Worm (Caenorhabditis elegans) whole organism, young adult: ENCODE results near the gene ndx-3.
A peak's percentile ranks its signal among the peaks of the same experiment; 100 is the strongest.

Experiments used
- B0019.2 ChIP-seq: fragments of 200-800 bp; sonication (Bioruptor generic); conservative IDR thresholded peaks from 2 replicates; pipeline ENCODE4 v1.3.6; 2022; ENCODE audit warnings: missing genetic modification reagents, missing genetic modification characterization, missing compliant biosample characterization
- B0261.1 ChIP-seq: sonication (generic microtip); optimal IDR thresholded peaks from 2 replicates; lab custom pipeline; 2016; ENCODE audit warnings: mild to moderate bottlenecking, missing genetic modification characterization, moderate library complexity, missing compliant biosample characterization
- C17E4.6 ChIP-seq: fragments of 200-800 bp; sonication (Bioruptor generic); IDR thresholded peaks from 2 replicates; pipeline ENCODE4 v1.3.6; 2022; ENCODE audit warnings: missing genetic modification reagents, missing genetic modification characterization, missing compliant biosample characterization
- F22D6.2 ChIP-seq: sonication (generic microtip); optimal IDR thresholded peaks from 2 replicates; lab custom pipeline; 2016; ENCODE audit warnings: mild to moderate bottlenecking, missing genetic modification characterization, missing compliant biosample characterization
- F52B5.7 ChIP-seq: sonication (generic microtip); optimal IDR thresholded peaks from 2 replicates; lab custom pipeline; 2016; ENCODE audit warnings: mild to moderate bottlenecking, missing genetic modification characterization, missing compliant biosample characterization
- F57A8.1 ChIP-seq: fragments of 200-800 bp; sonication (Bioruptor generic); optimal IDR thresholded peaks from 2 replicates; lab custom pipeline; 2018; ENCODE audit warnings: mild to moderate bottlenecking, missing genetic modification characterization, moderate library complexity, missing compliant biosample characterization
- F57C9.4 ChIP-seq: sonication (generic microtip); optimal IDR thresholded peaks from 2 replicates; lab custom pipeline; 2017; ENCODE audit warnings: mild to moderate bottlenecking, missing genetic modification characterization, missing compliant biosample characterization
- K11D2.4 ChIP-seq: fragments of 200-800 bp; sonication (Bioruptor generic); IDR thresholded peaks from 2 replicates; pipeline ENCODE4 v1.3.6; 2022; ENCODE audit warnings: missing genetic modification reagents, missing genetic modification characterization, missing compliant biosample characterization
- K12H6.12 ChIP-seq: fragments of 200-800 bp; sonication (Bioruptor generic); optimal IDR thresholded peaks from 2 replicates; lab custom pipeline; 2018; ENCODE audit warnings: mild to moderate bottlenecking, missing genetic modification characterization, missing compliant biosample characterization
- Y53F4B.3 ChIP-seq: fragments of 200-800 bp; sonication (Bioruptor generic); IDR thresholded peaks from 2 replicates; pipeline ENCODE4 v1.3.6; 2022; ENCODE audit warnings: missing genetic modification reagents, missing genetic modification characterization, missing compliant biosample characterization
- Y67H2A.10 ChIP-seq: fragments of 200-800 bp; sonication (Bioruptor generic); conservative IDR thresholded peaks from 2 replicates; pipeline ENCODE4 v1.3.6; 2022; ENCODE audit warnings: missing genetic modification reagents, missing genetic modification characterization, missing compliant biosample characterization
- Y79H2A.3 ChIP-seq: fragments of 200-800 bp; sonication (Bioruptor generic); conservative IDR thresholded peaks from 2 replicates; pipeline ENCODE4 v1.3.6; 2022; ENCODE audit warnings: missing genetic modification reagents, missing genetic modification characterization, missing compliant biosample characterization
- athp-1 ChIP-seq: sonication (generic microtip); optimal IDR thresholded peaks from 2 replicates; lab custom pipeline; 2017; ENCODE audit warnings: mild to moderate bottlenecking, missing genetic modification characterization, missing compliant biosample characterization
- cebp-1 ChIP-seq, 2 experiments: fragments of 200-800 bp in 1 of 2; sonication (Bioruptor generic) in 1 of 2; sonication (generic microtip) in 1 of 2; IDR thresholded peaks in 1 of 2; optimal IDR thresholded peaks in 1 of 2; 2 replicates each; pipeline versions ENCODE4 v1.3.6 to Lab custom; 2017 to 2022; ENCODE audit warnings: missing compliant biosample characterization in 2 of 2, missing genetic modification characterization in 2 of 2, mild to moderate bottlenecking in 1 of 2, missing genetic modification reagents in 1 of 2, moderate library complexity in 1 of 2
- ceh-27 ChIP-seq: fragments of 200-800 bp; sonication (Bioruptor generic); optimal IDR thresholded peaks from 2 replicates; lab custom pipeline; 2018; ENCODE audit warnings: mild to moderate bottlenecking, missing genetic modification characterization, moderate library complexity, missing compliant biosample characterization
- chd-7 ChIP-seq: sonication (generic microtip); optimal IDR thresholded peaks from 2 replicates; lab custom pipeline; 2016; ENCODE audit warnings: mild to moderate bottlenecking, missing genetic modification characterization, moderate library complexity, missing compliant biosample characterization
- die-1 ChIP-seq: sonication (generic microtip); optimal IDR thresholded peaks from 2 replicates; lab custom pipeline; 2016; ENCODE audit warnings: missing genotype, mild to moderate bottlenecking, missing genetic modification characterization, missing compliant biosample characterization
- dox-1 ChIP-seq: fragments of 200-800 bp; sonication (Bioruptor generic); IDR thresholded peaks from 2 replicates; pipeline ENCODE4 v1.3.6; 2022; ENCODE audit warnings: missing genetic modification reagents, missing genetic modification characterization, missing compliant biosample characterization
- dpl-1 ChIP-seq: fragments of 150-350 bp; optimal IDR thresholded peaks from 2 replicates; lab custom pipeline; 2014; ENCODE audit warnings: missing biosample characterization, missing genetic modification reagents, missing genetic modification characterization
- efl-1 ChIP-seq: fragments of 150-350 bp; optimal IDR thresholded peaks from 2 replicates; lab custom pipeline; 2014; ENCODE audit warnings: missing biosample characterization, missing genetic modification reagents, missing genetic modification characterization
- egl-44 ChIP-seq: fragments of 200-800 bp; sonication (Bioruptor generic); IDR thresholded peaks from 2 replicates; pipeline ENCODE4 v1.3.6; 2022; ENCODE audit warnings: missing genetic modification reagents, missing genetic modification characterization, missing compliant biosample characterization
- ekl-4 ChIP-seq: fragments of 200-800 bp; sonication (Bioruptor generic); IDR thresholded peaks from 2 replicates; pipeline ENCODE4 v1.3.6; 2022; ENCODE audit warnings: missing genetic modification reagents, missing genetic modification characterization, missing compliant biosample characterization
- gei-17 ChIP-seq: fragments of 200-800 bp; sonication (Bioruptor generic); optimal IDR thresholded peaks from 2 replicates; lab custom pipeline; 2018; ENCODE audit warnings: mild to moderate bottlenecking, missing genetic modification characterization, missing compliant biosample characterization
- hlh-26 ChIP-seq: fragments of 200-800 bp; sonication (Bioruptor generic); conservative IDR thresholded peaks from 2 replicates; pipeline ENCODE4 v1.3.6; 2022; ENCODE audit warnings: missing genetic modification reagents, missing genetic modification characterization, missing compliant biosample characterization
- hmg-1.2 ChIP-seq: fragments of 200-800 bp; sonication (Bioruptor generic); IDR thresholded peaks from 2 replicates; pipeline ENCODE4 v1.3.6; 2022; ENCODE audit warnings: missing genetic modification reagents, missing genetic modification characterization, missing compliant biosample characterization
- lag-1 ChIP-seq: fragments of 200-800 bp; sonication (Bioruptor generic); IDR thresholded peaks from 2 replicates; pipeline ENCODE4 v1.3.6; 2022; ENCODE audit warnings: missing genetic modification reagents, missing genetic modification characterization, missing compliant biosample characterization
- let-526 ChIP-seq: fragments of 200-800 bp; sonication (Bioruptor generic); IDR thresholded peaks from 2 replicates; pipeline ENCODE4 v1.3.6; 2022; ENCODE audit warnings: missing genetic modification reagents, missing genetic modification characterization, missing compliant biosample characterization
- lin-40 ChIP-seq: sonication (generic microtip); optimal IDR thresholded peaks from 2 replicates; lab custom pipeline; 2016; ENCODE audit warnings: missing genetic modification characterization, mild to moderate bottlenecking, missing compliant biosample characterization, missing genotype, missing genetic modification reagents
- lsl-1 ChIP-seq: fragments of 200-800 bp; sonication (Bioruptor generic); optimal IDR thresholded peaks from 2 replicates; lab custom pipeline; 2018; ENCODE audit warnings: mild to moderate bottlenecking, missing genetic modification characterization, moderate library complexity, missing compliant biosample characterization
- madf-10 ChIP-seq: sonication (generic microtip); optimal IDR thresholded peaks from 2 replicates; lab custom pipeline; 2016; ENCODE audit warnings: mild to moderate bottlenecking, missing genetic modification characterization, missing compliant biosample characterization
- mcd-1 ChIP-seq: fragments of 200-800 bp; sonication (Bioruptor generic); IDR thresholded peaks from 2 replicates; pipeline ENCODE4 v1.3.6; 2022; ENCODE audit warnings: missing genetic modification reagents, missing genetic modification characterization, missing compliant biosample characterization
- mel-28 ChIP-seq: sonication (generic microtip); optimal IDR thresholded peaks from 2 replicates; lab custom pipeline; 2016; ENCODE audit warnings: borderline replicate concordance, mild to moderate bottlenecking, missing genetic modification characterization, missing compliant biosample characterization
- nhr-120 ChIP-seq: fragments of 200-800 bp; sonication (Bioruptor generic); IDR thresholded peaks from 2 replicates; pipeline ENCODE4 v1.3.6; 2022; ENCODE audit warnings: missing genetic modification characterization, missing compliant biosample characterization
- nhr-27 ChIP-seq: fragments of 200-800 bp; sonication (Bioruptor generic); optimal IDR thresholded peaks from 2 replicates; lab custom pipeline; 2018; ENCODE audit warnings: mild to moderate bottlenecking, missing genetic modification characterization, moderate library complexity, missing compliant biosample characterization
- nhr-90 ChIP-seq: sonication (generic microtip); optimal IDR thresholded peaks from 2 replicates; lab custom pipeline; 2016; ENCODE audit warnings: missing genotype, mild to moderate bottlenecking, missing genetic modification characterization, missing compliant biosample characterization
- sea-2 ChIP-seq: fragments of 200-800 bp; sonication (Bioruptor generic); IDR thresholded peaks from 2 replicates; pipeline ENCODE4 v1.3.6; 2022; ENCODE audit warnings: missing genetic modification characterization, missing compliant biosample characterization
- snpc-3.4 ChIP-seq: sonication (generic microtip); optimal IDR thresholded peaks from 2 replicates; lab custom pipeline; 2017; ENCODE audit warnings: missing genetic modification characterization, mild to moderate bottlenecking, missing compliant biosample characterization, antibody characterized with exemption, moderate library complexity, missing genotype, missing genetic modification reagents
- sptf-2 ChIP-seq: fragments of 200-800 bp; sonication (Bioruptor generic); optimal IDR thresholded peaks from 2 replicates; lab custom pipeline; 2018; ENCODE audit warnings: mild to moderate bottlenecking, missing genetic modification characterization, missing compliant biosample characterization
- tbp1 ChIP-seq: fragments of 200-800 bp; sonication (Bioruptor generic); optimal IDR thresholded peaks from 2 replicates; lab custom pipeline; 2018; ENCODE audit warnings: mild to moderate bottlenecking, missing genetic modification characterization, missing compliant biosample characterization
- unc-130 ChIP-seq: sonication (generic microtip); optimal IDR thresholded peaks from 2 replicates; lab custom pipeline; 2016; ENCODE audit warnings: missing genetic modification reagents, missing genetic modification characterization, missing compliant biosample characterization
- zim-3 ChIP-seq: sonication (generic microtip); optimal IDR thresholded peaks from 2 replicates; lab custom pipeline; 2017; ENCODE audit warnings: mild to moderate bottlenecking, missing genetic modification characterization, moderate library complexity, missing compliant biosample characterization
- ztf-6 ChIP-seq: fragments of 200-800 bp; sonication (Bioruptor generic); IDR thresholded peaks from 2 replicates; pipeline ENCODE4 v1.3.6; 2022; ENCODE audit warnings: missing genetic modification reagents, missing genetic modification characterization, missing compliant biosample characterization

Gene ndx-3

DNA sequence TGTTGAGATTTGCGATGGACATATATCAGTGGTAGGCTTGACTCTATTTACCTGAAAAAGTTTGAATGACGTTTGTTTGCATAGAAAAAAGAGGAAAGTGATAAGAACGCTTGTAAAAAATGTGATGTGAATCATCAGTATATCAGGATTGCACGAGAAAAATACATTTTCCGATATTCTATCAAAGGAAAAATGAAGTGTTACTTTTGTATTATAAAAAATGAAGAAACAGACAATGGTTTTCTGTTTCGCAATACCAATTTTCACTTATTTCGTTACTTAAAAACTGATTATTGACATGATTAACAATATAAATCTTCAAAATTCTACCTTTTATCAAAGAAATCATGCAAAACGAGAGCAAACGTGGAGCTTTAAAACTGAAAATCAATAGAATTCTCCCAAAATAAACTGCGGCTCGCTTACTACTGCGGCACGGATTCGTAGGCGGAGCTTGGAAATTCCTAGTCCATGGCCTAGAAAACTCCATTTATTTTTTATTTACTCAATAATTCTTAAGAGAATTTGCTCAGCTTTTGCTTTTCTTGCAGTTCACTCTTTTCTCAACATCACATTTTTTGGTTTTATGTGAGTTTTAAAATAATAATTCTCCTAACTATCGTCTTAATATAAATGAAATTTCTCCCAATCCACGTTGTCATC lies 40.3 kb downstream of the ndx-3 start, which contains the start of the genes eif-1 and vps-24 (continued):
- TF ChIP-seq lag-1 (GFP tag; lab: Robert Waterston, UW) (no peak), sptf-2 (GFP tag; lab: Kevin White, UChicago) (no peak), snpc-3.4 (tag; lab: Kevin White, UChicago) (peak; percentile 17), dox-1 (peak; percentile 80), B0019.2 (GFP tag; lab: Robert Waterston, UW) (peak; percentile 56; the same call in 1 of the 2 replicates), let-526 (no peak), nhr-90 (tag; lab: Kevin White, UChicago) (no peak), K11D2.4 (GFP tag; lab: Robert Waterston, UW) (no peak), Y79H2A.3 (GFP tag; lab: Robert Waterston, UW) (no peak), unc-130 (peak; percentile 7)

DNA sequence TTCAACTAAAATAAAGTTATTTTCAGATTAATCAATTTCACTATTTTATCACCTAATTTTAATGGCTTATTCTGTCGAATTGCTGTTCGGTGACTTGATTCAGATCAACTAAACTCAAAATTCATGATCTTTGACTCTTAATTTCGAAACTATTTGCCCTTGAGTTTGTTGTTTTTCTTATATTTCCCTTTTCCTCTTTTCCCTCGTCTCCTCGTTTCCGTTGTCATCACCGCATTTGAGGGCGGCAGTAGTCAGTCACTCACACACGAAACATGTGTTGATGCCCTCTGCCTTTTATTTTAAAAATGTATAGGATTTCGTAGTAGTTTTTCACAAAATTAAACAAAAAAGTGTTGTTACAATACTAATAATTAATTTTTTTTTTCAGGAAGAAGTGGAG lies 41.5 kb downstream of the ndx-3 start, which contains the start of gene rnh-1.0:
rnh-1.0 (plus strand) TSS at position 389 of the 400 bp plus-strand sequence.
- no peak for TF ChIP-seq cebp-1 (GFP tag; IDR thresholded peaks at IDR 0.05; lab: Robert Waterston, UW)
- TF ChIP-seq cebp-1 (tag; optimal IDR thresholded peaks at IDR 0.05; lab: Kevin White, UChicago) = peak; percentile 37
- no peak for TF ChIP-seq egl-44 (GFP tag; lab: Robert Waterston, UW)
- no peak for TF ChIP-seq ceh-27
- TF ChIP-seq, all 124 proteins: peak for 1

DNA sequence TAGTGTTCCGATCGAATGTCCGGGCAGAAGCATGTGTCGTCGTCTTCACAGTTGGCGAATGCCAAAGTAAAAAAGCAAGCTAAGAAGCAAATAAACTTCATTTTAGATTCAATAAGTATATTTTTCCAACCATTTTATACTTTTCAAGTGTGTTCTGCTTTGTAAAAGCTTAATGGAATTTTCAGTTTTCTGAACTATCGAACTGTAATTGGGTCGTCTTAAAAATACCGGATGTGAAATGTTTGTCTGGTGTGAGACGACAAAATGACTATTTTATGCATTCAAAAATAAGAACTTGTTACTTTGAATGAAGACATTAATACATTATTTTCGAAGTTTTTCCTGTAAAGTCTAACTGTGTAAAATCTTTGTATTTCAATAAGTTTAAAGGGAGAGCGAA lies 45.3 kb downstream of the ndx-3 start, which contains the start of gene F59A6.11:
F59A6.11 (minus strand) TSS at position 101 of the 400 bp plus-strand sequence.
- no peak for TF ChIP-seq Y53F4B.3 (GFP tag; lab: Robert Waterston, UW)
- TF ChIP-seq F57C9.4 (tag; lab: Kevin White, UChicago) = no peak

DNA sequence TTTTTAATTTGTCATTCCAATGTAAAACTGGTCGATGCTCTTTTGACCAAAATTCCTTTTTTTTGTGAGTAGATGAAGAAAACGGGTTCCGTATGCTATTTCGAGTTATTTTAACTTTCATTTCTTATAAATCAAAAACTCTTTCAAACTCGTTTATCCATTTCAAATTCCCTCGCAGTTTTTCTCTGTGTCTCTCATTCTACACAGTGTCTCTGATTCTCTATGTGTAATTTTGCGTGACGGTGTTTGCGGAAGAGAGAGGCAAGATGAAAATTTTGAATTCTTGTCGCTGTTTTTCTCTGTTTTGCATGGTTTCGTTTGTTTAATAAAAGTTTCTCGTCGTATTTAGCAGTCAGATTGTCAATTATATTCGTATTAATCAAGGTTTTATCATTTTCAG lies 45.7 kb downstream of the ndx-3 start, which contains the start of gene citk-2:
citk-2 (plus strand) TSS at position 399 of the 400 bp plus-strand sequence.
- TF ChIP-seq dpl-1 (GFP tag; lab: Kevin White, UChicago) = peak; percentile 95
- TF ChIP-seq lin-40 (tag; lab: Kevin White, UChicago) = no peak
- TF ChIP-seq ekl-4 = peak; percentile 70; the same call in 1 of the 2 replicates
- no peak for TF ChIP-seq hlh-26 (GFP tag; lab: Robert Waterston, UW)
- TF ChIP-seq F52B5.7 (tag; lab: Kevin White, UChicago) = no peak
- TF ChIP-seq mel-28 = no peak
- TF ChIP-seq let-526 = no peak
- no peak for TF ChIP-seq K12H6.12 (tag; lab: Kevin White, UChicago)
- peak; percentile 79 for TF ChIP-seq mcd-1 (GFP tag; lab: Robert Waterston, UW)
- TF ChIP-seq hmg-1.2 = peak; percentile 97
- TF ChIP-seq sea-2 = no peak
- no peak for TF ChIP-seq C17E4.6 (GFP tag; lab: Robert Waterston, UW)
- TF ChIP-seq zim-3 = no peak
- peak; percentile 72 for TF ChIP-seq ceh-27
- TF ChIP-seq F22D6.2 (tag; lab: Kevin White, UChicago) = no peak
- TF ChIP-seq Y67H2A.10 (GFP tag; lab: Robert Waterston, UW) = no peak
- TF ChIP-seq madf-10 (tag; lab: Kevin White, UChicago) = no peak
- no peak for TF ChIP-seq B0261.1 (tag; lab: Kevin White, UChicago)
- no peak for TF ChIP-seq athp-1 (tag; lab: Kevin White, UChicago)
- TF ChIP-seq ztf-6 (GFP tag; lab: Robert Waterston, UW) = no peak
- TF ChIP-seq tbp1 = peak; percentile 57
- TF ChIP-seq die-1 (tag; lab: Kevin White, UChicago) = no peak
- TF ChIP-seq lsl-1 (GFP tag; lab: Kevin White, UChicago) = peak; percentile 30
- TF ChIP-seq chd-7 = no peak
- TF ChIP-seq F57A8.1 (GFP tag; lab: Kevin White, UChicago) = no peak
- no peak for TF ChIP-seq B0019.2 (GFP tag; lab: Robert Waterston, UW)
- no peak for TF ChIP-seq gei-17 (GFP tag; lab: Kevin White, UChicago)
- peak; percentile 91 for TF ChIP-seq efl-1 (GFP tag; lab: Kevin White, UChicago)
- TF ChIP-seq nhr-27 (tag; lab: Kevin White, UChicago) = no peak
- TF ChIP-seq nhr-120 (GFP tag; lab: Robert Waterston, UW) = no peak
